Worm (Caenorhabditis elegans): ENCODE measurements around the gene F52G3.5.

The F52G3.5 gene

ce11 chrX:16960346-16960745, 15.6 kb downstream of the F52G3.5 start:
- TF ChIP-seq ceh-83 (GFP tag; optimal IDR thresholded peaks at IDR 0.05) (no peak), ceh-43 (GFP tag; optimal IDR thresholded peaks at IDR 0.05) (no peak), elt-1 (tag; optimal IDR thresholded peaks at IDR 0.05; ENCODE audit: borderline replicate concordance, insufficient read depth) (no peak), unc-120 (tag; optimal IDR thresholded peaks at IDR 0.05; ENCODE audit: poor library complexity, severe bottlenecking) (no peak), cnd-1 (tag; optimal IDR thresholded peaks at IDR 0.05) (peak; percentile 27), lin-32 (GFP tag; optimal IDR thresholded peaks at IDR 0.05) (peak; percentile 41), ces-1 (GFP tag; optimal IDR thresholded peaks at IDR 0.05) (peak; percentile 91), lsy-2 (tag; optimal IDR thresholded peaks at IDR 0.05) (no peak), hlh-1 (tag; optimal IDR thresholded peaks at IDR 0.05) (no peak), nhr-2 (tag; optimal IDR thresholded peaks at IDR 0.05) (peak; percentile 9), ceh-39 (tag; optimal IDR thresholded peaks at IDR 0.05) (no peak), mls-2 (tag; optimal IDR thresholded peaks at IDR 0.05) (peak; percentile 26), nhr-28 (tag; optimal IDR thresholded peaks at IDR 0.05) (no peak)

- no peak for TF ChIP-seq pha-4 (tag; optimal IDR thresholded peaks at IDR 0.05)
Measured at ce11 chrX:16958015-16958414, 17.9 kb downstream of the F52G3.5 start.

- TF ChIP-seq cnd-1 (tag; optimal IDR thresholded peaks at IDR 0.05) (no peak), hlh-1 (tag; optimal IDR thresholded peaks at IDR 0.05) (no peak), ceh-83 (GFP tag; optimal IDR thresholded peaks at IDR 0.05) (no peak), nhr-28 (tag; optimal IDR thresholded peaks at IDR 0.05) (no peak), ztf-11 (tag; optimal IDR thresholded peaks at IDR 0.05) (no peak), elt-1 (tag; optimal IDR thresholded peaks at IDR 0.05; ENCODE audit: borderline replicate concordance, insufficient read depth) (no peak), elt-3 (tag; optimal IDR thresholded peaks at IDR 0.05) (no peak)
Measured at ce11 chrX:16952859-16953258, 23.1 kb downstream of the F52G3.5 start, which contains the start of gene F52G3.8. Gene F52G3.8, minus strand, starts transcription at chrX:16952959.

ce11 chrX:16943934-16944914, 31.7 kb downstream of the F52G3.5 start:
- TF ChIP-seq mab-5 (tag; optimal IDR thresholded peaks at IDR 0.05) (no peak), ceh-39 (tag; optimal IDR thresholded peaks at IDR 0.05) (peak; percentile 51), unc-39 (tag; optimal IDR thresholded peaks at IDR 0.05) (no peak), sem-2 (GFP tag; optimal IDR thresholded peaks at IDR 0.05) (peak; percentile 0), blmp-1 (tag; optimal IDR thresholded peaks at IDR 0.05) (no peak), nhr-2 (tag; optimal IDR thresholded peaks at IDR 0.05) (no peak), zip-8 (tag; optimal IDR thresholded peaks at IDR 0.05) (no peak), drap-1 (GFP tag; optimal IDR thresholded peaks at IDR 0.05) (peak; percentile 32), nhr-28 (tag; optimal IDR thresholded peaks at IDR 0.05) (no peak), mls-2 (tag; optimal IDR thresholded peaks at IDR 0.05) (peak; percentile 30), pha-4 (tag; optimal IDR thresholded peaks at IDR 0.05) (no peak), unc-62 (GFP tag; optimal IDR thresholded peaks at IDR 0.05) (no peak), sptf-1 (tag; optimal IDR thresholded peaks at IDR 0.05) (peak; percentile 57), flh-1 (GFP tag; optimal IDR thresholded peaks at IDR 0.05) (peak; percentile 37), ztf-11 (tag; optimal IDR thresholded peaks at IDR 0.05) (no peak), ceh-43 (GFP tag; optimal IDR thresholded peaks at IDR 0.05) (no peak), mep-1 (tag; optimal IDR thresholded peaks at IDR 0.05) (no peak), cnd-1 (tag; optimal IDR thresholded peaks at IDR 0.05) (peak; percentile 26), snpc-4 (tag; optimal IDR thresholded peaks at IDR 0.05) (no peak), bed-3 (GFP tag; optimal IDR thresholded peaks at IDR 0.05) (peak; percentile 49), lin-32 (GFP tag; optimal IDR thresholded peaks at IDR 0.05) (no peak), ceh-83 (GFP tag; optimal IDR thresholded peaks at IDR 0.05) (peak; percentile 62), nhr-237 (tag; optimal IDR thresholded peaks at IDR 0.05) (no peak), ces-1 (GFP tag; optimal IDR thresholded peaks at IDR 0.05) (peak; percentile 42)

- TF ChIP-seq mls-2 (tag; optimal IDR thresholded peaks at IDR 0.05), result no peak
- TF ChIP-seq flh-1 (GFP tag; optimal IDR thresholded peaks at IDR 0.05), result no peak
- TF ChIP-seq nhr-237 (tag; optimal IDR thresholded peaks at IDR 0.05), result no peak
- no peak for TF ChIP-seq elt-1 (tag; optimal IDR thresholded peaks at IDR 0.05; ENCODE audit: borderline replicate concordance, insufficient read depth)
- no peak for TF ChIP-seq elt-3 (tag; optimal IDR thresholded peaks at IDR 0.05)
- no peak for TF ChIP-seq bed-3 (GFP tag; optimal IDR thresholded peaks at IDR 0.05)
- no peak for TF ChIP-seq hlh-1 (tag; optimal IDR thresholded peaks at IDR 0.05)
- TF ChIP-seq pha-4 (tag; optimal IDR thresholded peaks at IDR 0.05), result no peak
- no peak for TF ChIP-seq M03D4.4 (tag; optimal IDR thresholded peaks at IDR 0.05)
- TF ChIP-seq lsy-2 (tag; optimal IDR thresholded peaks at IDR 0.05), result no peak
- TF ChIP-seq nhr-28 (tag; optimal IDR thresholded peaks at IDR 0.05), result no peak
- no peak for TF ChIP-seq unc-120 (tag; optimal IDR thresholded peaks at IDR 0.05; ENCODE audit: poor library complexity, severe bottlenecking)
- no peak for TF ChIP-seq sptf-1 (tag; optimal IDR thresholded peaks at IDR 0.05)
- no peak for TF ChIP-seq nhr-12 (tag; optimal IDR thresholded peaks at IDR 0.05)
- TF ChIP-seq tbx-8 (GFP tag; optimal IDR thresholded peaks at IDR 0.05), result no peak
- TF ChIP-seq lin-13 (tag; optimal IDR thresholded peaks at IDR 0.05), result no peak
- TF ChIP-seq ceh-83 (GFP tag; optimal IDR thresholded peaks at IDR 0.05), result no peak
- no peak for TF ChIP-seq unc-39 (tag; optimal IDR thresholded peaks at IDR 0.05)
Measured at ce11 chrX:16942316-16942715, 33.6 kb downstream of the F52G3.5 start.
